Worm (Caenorhabditis elegans) whole organism, midembryonic: ENCODE measurements around the gene Y57G11C.3.
A peak's percentile ranks its signal among the peaks of the same experiment; 100 is the strongest.
"Not testable (repeated sequence)": the region's sequence is repeated elsewhere in the genome, so short reads cannot be mapped to it uniquely, and the experiment has no call there.

Experiments
- T22C8.4 ChIP-seq: fragments of 200-800 bp; sonication (Bioruptor generic); IDR thresholded peaks from 2 replicates; pipeline ENCODE4 v1.3.6; 2022; ENCODE audit warnings: missing genetic modification characterization, missing compliant biosample characterization
- cog-1 ChIP-seq: sonication (generic microtip); optimal IDR thresholded peaks from 2 replicates; lab custom pipeline; 2016; ENCODE audit warnings: missing genetic modification characterization, missing compliant biosample characterization
- flt-1 ChIP-seq: fragments of 200-800 bp; sonication (Bioruptor generic); IDR thresholded peaks from 2 replicates; pipeline ENCODE4 v1.3.6; 2022; ENCODE audit warnings: missing genetic modification characterization, missing compliant biosample characterization
- klf-2 ChIP-seq: fragments of 200-800 bp; sonication (Bioruptor generic); conservative IDR thresholded peaks from 2 replicates; pipeline ENCODE4 v1.3.6; 2022; ENCODE audit warnings: missing genetic modification reagents, missing genetic modification characterization, missing compliant biosample characterization
- med-1 ChIP-seq: sonication (generic microtip); optimal IDR thresholded peaks from 2 replicates; lab custom pipeline; 2017; ENCODE audit warnings: missing genetic modification characterization, mild to moderate bottlenecking, missing compliant biosample characterization, antibody characterized with exemption, missing genetic modification reagents; ENCODE audit not compliant: insufficient read depth
- ref-1 ChIP-seq: fragments of 200-800 bp; sonication (Bioruptor generic); conservative IDR thresholded peaks from 2 replicates; pipeline ENCODE4 v1.3.6; 2022; ENCODE audit warnings: missing genetic modification reagents, missing genetic modification characterization, missing compliant biosample characterization
- tab-1 ChIP-seq: fragments of 200-800 bp; sonication (Bioruptor generic); IDR thresholded peaks from 2 replicates; pipeline ENCODE4 v1.3.6; 2022; ENCODE audit warnings: missing genetic modification characterization, missing compliant biosample characterization
- ztf-23 ChIP-seq: fragments of 200-800 bp; sonication (Bioruptor generic); IDR thresholded peaks from 2 replicates; pipeline ENCODE4 v1.3.6; 2022; ENCODE audit warnings: missing genetic modification reagents, missing genetic modification characterization, missing compliant biosample characterization
- ztf-29 ChIP-seq: fragments of 200-800 bp; sonication (Bioruptor generic); IDR thresholded peaks from 2 replicates; pipeline ENCODE4 v1.3.6; 2022; ENCODE audit warnings: missing genetic modification reagents, missing genetic modification characterization, missing compliant biosample characterization

Gene Y57G11C.3

DNA sequence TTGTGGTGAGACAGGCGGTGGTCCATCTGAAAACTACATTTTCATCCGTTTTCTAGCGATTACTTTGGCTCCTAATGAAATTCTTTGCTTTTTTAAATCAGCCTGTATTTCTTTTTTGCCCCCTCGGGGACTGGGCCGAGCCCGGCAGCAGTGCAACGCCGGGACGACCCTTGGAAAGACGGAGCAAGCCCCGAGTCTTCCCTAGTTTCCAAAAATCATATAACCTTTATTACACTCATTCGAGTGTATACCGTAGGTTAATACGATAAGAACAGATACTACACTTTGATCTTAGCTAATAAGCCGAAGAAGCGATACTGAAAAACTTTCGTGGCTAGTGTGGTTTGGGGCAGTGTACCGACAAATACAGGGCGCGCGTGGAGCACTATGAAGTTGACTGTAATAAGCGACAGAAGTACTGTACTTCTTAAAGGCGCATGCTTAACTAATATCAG is 3.3 kb upstream of the Y57G11C.3 start:
- TF ChIP-seq flt-1 (GFP tag; lab: Robert Waterston, UW) (no peak), ztf-29 (GFP tag; lab: Robert Waterston, UW) (no peak), klf-2 (GFP tag; lab: Robert Waterston, UW) (no peak), tab-1 (no peak), ref-1 (GFP tag; lab: Robert Waterston, UW) (no peak), med-1 (GFP tag; lab: Kevin White, UChicago) (no peak), cog-1 (tag; lab: Kevin White, UChicago) (no peak), T22C8.4 (no peak), ztf-23 (GFP tag; lab: Robert Waterston, UW) (no peak)

DNA sequence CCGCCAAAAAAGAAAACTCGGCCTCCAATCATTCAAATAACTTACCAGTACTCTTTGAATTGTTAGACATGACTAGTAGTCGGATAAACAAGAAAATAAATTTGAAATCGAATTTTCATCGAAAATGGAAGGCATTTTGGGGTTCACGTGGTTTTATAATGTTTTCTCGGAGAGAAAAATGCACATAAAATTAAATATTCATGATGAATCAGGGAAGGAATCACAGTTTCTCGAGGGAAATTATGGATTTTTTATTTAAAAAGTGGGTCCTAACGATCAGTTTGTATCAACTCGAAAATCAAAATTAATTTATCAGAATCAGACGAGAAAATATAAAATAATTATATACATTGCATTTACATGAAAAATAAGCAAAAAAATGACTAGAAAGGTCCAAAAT is 2.7 kb upstream of the Y57G11C.3 start, which contains the start of gene Y57G11C.5:
Gene Y57G11C.5 (minus strand): TSS at position 101 of the 400 bp plus-strand sequence.
- TF ChIP-seq tab-1 (no peak), ref-1 (GFP tag; lab: Robert Waterston, UW) (no peak), cog-1 (tag; lab: Kevin White, UChicago) (no peak), flt-1 (GFP tag; lab: Robert Waterston, UW) (no peak)

DNA sequence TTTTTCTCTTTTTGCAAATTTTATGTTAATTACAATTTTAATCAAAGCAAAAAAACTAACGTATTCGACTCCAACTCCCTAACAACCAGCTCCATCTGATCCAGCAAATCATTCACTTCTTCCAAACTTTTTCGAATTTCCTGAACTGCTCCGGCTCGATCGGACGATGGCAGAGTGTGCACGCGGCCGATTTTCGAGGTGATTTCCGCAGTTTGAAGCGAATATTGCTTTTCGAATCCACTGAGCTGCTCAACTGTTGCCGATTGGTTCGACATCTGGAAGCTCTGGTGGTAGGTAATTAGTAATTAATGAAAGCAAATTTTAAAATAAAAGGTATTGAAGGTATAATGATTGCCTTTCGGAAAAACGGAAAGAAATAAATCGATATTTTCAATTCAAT is 1.6 kb upstream of the Y57G11C.3 start, which contains the start of gene vti-1:
Gene vti-1 (minus strand): TSS at position 284 of the 400 bp plus-strand sequence.
- TF ChIP-seq ztf-23 (GFP tag; lab: Robert Waterston, UW) (no peak), T22C8.4 (no peak), ztf-29 (GFP tag; lab: Robert Waterston, UW) (no peak), ref-1 (GFP tag; lab: Robert Waterston, UW) (no peak), flt-1 (GFP tag; lab: Robert Waterston, UW) (no peak), klf-2 (GFP tag; lab: Robert Waterston, UW) (no peak), med-1 (GFP tag; lab: Kevin White, UChicago) (no peak), tab-1 (no peak), cog-1 (tag; lab: Kevin White, UChicago) (no peak)

DNA sequence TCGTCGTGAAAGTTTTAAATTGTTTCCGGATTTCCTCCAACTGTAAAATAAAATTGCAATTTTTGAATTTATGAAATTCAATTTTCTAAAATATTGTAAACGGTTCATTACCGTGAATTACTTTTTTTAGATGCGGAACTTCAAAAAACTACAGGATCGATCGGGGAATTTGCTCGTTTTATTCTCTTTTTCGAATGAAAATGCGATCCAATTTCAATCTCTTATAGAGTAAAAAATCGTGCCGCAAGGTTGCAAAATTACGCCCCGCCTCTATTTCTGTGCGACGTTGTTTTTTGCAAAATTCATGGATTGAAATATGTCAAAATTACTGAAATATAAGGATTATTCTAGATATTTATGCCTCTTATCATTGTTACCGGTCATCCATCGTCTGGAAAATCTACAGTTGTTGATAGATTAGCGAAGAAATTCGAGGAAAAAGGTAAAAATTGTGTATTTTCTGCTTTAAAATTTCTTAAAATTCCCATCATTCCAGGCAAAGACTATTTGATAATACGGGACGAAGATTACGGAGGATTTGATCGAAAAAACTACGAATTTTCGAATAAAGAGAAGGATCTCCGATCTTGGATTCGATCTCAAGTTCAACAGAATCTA is 1.3 kb downstream of the Y57G11C.3 start, which contains the start of gene Y57G11C.43:
Gene Y57G11C.43 (plus strand): TSS at position 224 of the 618 bp plus-strand sequence.
- TF ChIP-seq cog-1 (tag; lab: Kevin White, UChicago) (no peak), T22C8.4 (no peak), ztf-29 (GFP tag; lab: Robert Waterston, UW) (no peak), klf-2 (GFP tag; lab: Robert Waterston, UW) (no peak), flt-1 (GFP tag; lab: Robert Waterston, UW) (no peak), ztf-23 (GFP tag; lab: Robert Waterston, UW) (no peak), tab-1 (no peak), med-1 (GFP tag; lab: Kevin White, UChicago) (no peak), ref-1 (GFP tag; lab: Robert Waterston, UW) (no peak)

DNA sequence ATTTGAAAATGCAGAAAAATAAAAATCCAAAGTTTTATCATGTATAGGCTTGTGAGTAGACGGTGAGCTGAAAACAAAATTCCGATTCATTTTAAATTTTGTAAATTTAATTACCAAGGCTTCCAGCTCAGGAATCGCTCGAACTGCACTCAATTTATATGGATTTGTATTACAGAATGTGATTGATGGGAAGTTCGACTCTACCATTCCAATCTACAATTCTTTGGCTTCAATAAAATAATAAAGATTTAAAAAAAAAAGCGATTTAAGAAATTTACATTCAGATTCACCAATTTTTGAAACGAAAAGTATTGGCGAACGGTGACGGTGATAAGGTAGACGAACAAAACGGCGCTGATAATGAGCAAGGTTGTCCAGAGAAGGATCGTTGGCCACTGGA is 2.7 kb downstream of the Y57G11C.3 start:
- TF ChIP-seq flt-1 (GFP tag; lab: Robert Waterston, UW) (no peak), T22C8.4 (no peak), ztf-29 (GFP tag; lab: Robert Waterston, UW) (no peak), med-1 (GFP tag; lab: Kevin White, UChicago) (no peak), klf-2 (GFP tag; lab: Robert Waterston, UW) (no peak), tab-1 (no peak), ref-1 (GFP tag; lab: Robert Waterston, UW) (no peak), cog-1 (tag; lab: Kevin White, UChicago) (no peak), ztf-23 (GFP tag; lab: Robert Waterston, UW) (no peak)

DNA sequence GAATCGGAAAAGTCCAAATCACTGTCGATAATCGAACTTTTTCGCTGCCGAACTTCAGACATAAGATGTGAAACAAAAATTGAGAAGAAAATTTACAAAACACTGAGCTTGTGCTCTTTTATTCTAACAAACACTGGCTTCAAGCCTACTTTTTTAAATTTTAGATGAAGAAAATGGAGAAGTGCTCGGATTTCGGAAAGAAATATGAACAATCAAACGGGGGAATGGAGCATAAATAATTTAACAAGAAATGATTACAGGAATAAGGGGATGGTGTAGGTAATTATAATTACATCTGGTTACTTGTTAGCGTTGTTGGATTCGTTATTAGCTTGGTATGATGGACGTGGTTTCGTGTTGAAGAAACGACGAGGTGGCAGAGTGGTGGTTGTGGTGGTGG is 3.3 kb downstream of the Y57G11C.3 start, which contains the start of gene degl-1:
Gene degl-1 (minus strand): TSS at position 101 of the 400 bp plus-strand sequence.
- TF ChIP-seq T22C8.4 (no peak), ztf-23 (GFP tag; lab: Robert Waterston, UW) (no peak)

DNA sequence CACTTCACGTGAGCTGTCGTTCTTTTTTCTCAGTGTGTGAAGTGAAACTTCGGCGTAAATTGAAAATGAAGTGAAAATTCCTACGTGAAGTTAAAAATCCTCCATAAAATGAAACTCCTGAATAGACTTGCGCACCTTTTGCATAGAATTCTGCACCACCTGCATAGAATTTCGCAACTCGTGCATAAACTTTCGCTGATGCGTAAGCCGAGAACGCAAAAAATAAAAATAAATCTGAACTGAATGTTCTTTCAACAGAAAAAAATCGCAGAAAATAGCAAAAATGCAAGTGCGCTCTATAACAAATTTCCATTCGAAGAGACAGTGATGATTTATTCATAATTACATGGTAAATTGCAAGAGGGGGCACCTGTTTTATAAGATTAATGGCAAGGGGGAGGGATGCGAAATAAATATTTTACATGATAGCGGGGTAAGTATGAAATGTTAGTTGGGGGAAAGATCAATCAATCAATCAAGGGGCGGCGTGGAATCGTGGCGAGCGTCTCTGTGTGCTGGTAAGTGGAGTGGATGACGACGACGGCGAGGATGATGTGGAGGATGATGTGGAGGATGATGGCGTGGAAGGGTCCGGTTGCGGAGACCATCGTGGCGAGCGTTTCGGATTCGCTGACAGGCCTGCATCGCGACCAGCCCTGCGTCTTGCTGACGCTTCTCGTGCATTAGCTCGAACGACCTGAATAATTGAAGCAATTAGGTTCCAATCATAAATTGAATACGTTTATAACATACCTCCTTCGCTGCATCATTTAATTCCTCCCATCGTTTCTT is 5.5 kb downstream of the Y57G11C.3 start, which contains the start of gene Y57G11C.36:
Gene Y57G11C.36 (minus strand): TSS at position 502 of the 792 bp plus-strand sequence.
- TF ChIP-seq tab-1 (0 out of 2 replicates have a peak, but pooled peaks have one; percentile 18), flt-1 (GFP tag; lab: Robert Waterston, UW) (no peak)

DNA sequence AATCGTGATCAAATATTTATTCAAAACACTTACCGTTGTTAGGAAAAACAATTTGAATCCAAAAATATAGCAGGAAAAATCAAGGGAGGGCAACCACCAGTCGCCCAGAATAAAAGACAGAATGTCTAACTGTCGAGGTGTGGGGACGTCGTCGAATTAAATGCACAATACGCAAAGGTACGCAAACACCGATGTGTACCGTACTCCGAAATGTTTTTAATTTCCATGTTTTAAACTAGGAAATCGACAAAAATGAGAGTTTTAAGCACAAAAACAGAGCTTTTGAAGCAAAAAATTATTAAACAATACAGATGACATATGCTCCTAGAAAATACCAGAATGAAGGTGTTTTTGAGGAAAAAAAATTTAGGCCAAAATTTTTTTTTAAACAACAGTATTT is 6.5 kb downstream of the Y57G11C.3 start, which contains the start of gene Y57G11C.51:
Gene Y57G11C.51 (minus strand): TSS at position 101 of the 400 bp plus-strand sequence.
- not testable (repeated sequence) for TF ChIP-seq klf-2 (GFP tag; lab: Robert Waterston, UW); ref-1 (GFP tag; lab: Robert Waterston, UW); med-1 (GFP tag; lab: Kevin White, UChicago)

DNA sequence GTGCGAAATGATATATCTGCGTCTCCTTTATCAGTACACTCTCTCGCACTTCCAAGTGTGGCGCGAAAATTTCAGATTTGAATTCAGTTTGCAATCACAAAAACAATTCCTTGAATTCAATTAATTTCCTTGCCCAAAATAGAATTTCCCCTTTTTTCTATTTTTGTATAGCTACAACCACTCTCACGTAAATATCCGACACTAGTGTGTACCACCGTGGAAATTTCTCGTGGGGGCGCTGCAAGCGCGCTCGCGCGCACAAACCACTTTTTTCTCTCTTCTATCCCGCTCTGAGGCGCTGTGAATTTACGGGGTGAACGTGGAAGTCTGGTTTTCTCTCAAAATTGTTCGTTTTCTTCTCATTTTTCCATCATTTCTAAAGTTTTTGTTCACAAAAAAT is 13.5 kb downstream of the Y57G11C.3 start, which contains the start of gene Y57G11C.8:
Gene Y57G11C.8 (plus strand): TSS at position 301 of the 400 bp plus-strand sequence.
- no peak for TF ChIP-seq ref-1 (GFP tag; lab: Robert Waterston, UW)
- no peak for TF ChIP-seq T22C8.4
- TF ChIP-seq med-1 (GFP tag; lab: Kevin White, UChicago): no peak
- no peak for TF ChIP-seq cog-1 (tag; lab: Kevin White, UChicago)
- no peak for TF ChIP-seq tab-1
- no peak for TF ChIP-seq klf-2 (GFP tag; lab: Robert Waterston, UW)
- no peak for TF ChIP-seq ztf-29 (GFP tag; lab: Robert Waterston, UW)
- no peak for TF ChIP-seq flt-1 (GFP tag; lab: Robert Waterston, UW)
- TF ChIP-seq ztf-23 (GFP tag; lab: Robert Waterston, UW): no peak
